Worm (Caenorhabditis elegans) whole organism, mixed stage, embryonic: ENCODE data around the gene sec-6.

Source experiments
- blmp-1 ChIP-seq: fragments of 150-350 bp; optimal IDR thresholded peaks from 2 replicates; lab custom pipeline; 2014; ENCODE audit warnings: missing biosample characterization, missing genetic modification characterization
- ceh-39 ChIP-seq: fragments of 150-350 bp; optimal IDR thresholded peaks from 2 replicates; lab custom pipeline; 2014; ENCODE audit warnings: missing biosample characterization, missing genetic modification characterization
- elt-3 ChIP-seq: fragments of 150-350 bp; optimal IDR thresholded peaks from 2 replicates; lab custom pipeline; 2014; ENCODE audit warnings: missing biosample characterization, missing genetic modification characterization
- lin-13 ChIP-seq: fragments of 150-350 bp; optimal IDR thresholded peaks from 2 replicates; lab custom pipeline; 2014; ENCODE audit warnings: missing biosample characterization, missing genetic modification characterization
- lsy-2 ChIP-seq: fragments of 150-350 bp; optimal IDR thresholded peaks from 2 replicates; lab custom pipeline; 2014; ENCODE audit warnings: missing biosample characterization, missing genetic modification characterization
- mep-1 ChIP-seq: fragments of 150-350 bp; optimal IDR thresholded peaks from 2 replicates; lab custom pipeline; 2017; ENCODE audit warnings: missing biosample characterization, missing genetic modification reagents, missing genetic modification characterization, inconsistent platforms
- nhr-28 ChIP-seq: fragments of 150-350 bp; optimal IDR thresholded peaks from 2 replicates; lab custom pipeline; 2014; ENCODE audit warnings: missing biosample characterization, missing genetic modification characterization
- nhr-76 ChIP-seq: sonication (generic microtip); optimal IDR thresholded peaks from 2 replicates; lab custom pipeline; 2017; ENCODE audit warnings: missing biosample characterization, missing genetic modification characterization
- snpc-4 ChIP-seq: fragments of 150-350 bp; optimal IDR thresholded peaks from 2 replicates; lab custom pipeline; 2014; ENCODE audit warnings: missing biosample characterization, missing genetic modification characterization
- sptf-1 ChIP-seq: sonication (generic microtip); optimal IDR thresholded peaks from 2 replicates; lab custom pipeline; 2017; ENCODE audit warnings: mild to moderate bottlenecking, missing genetic modification characterization, moderate library complexity, missing compliant biosample characterization
- unc-62 ChIP-seq: fragments of 150-350 bp; optimal IDR thresholded peaks from 2 replicates; lab custom pipeline; 2014; ENCODE audit warnings: missing biosample characterization, missing genetic modification reagents, missing genetic modification characterization

- TF ChIP-seq nhr-28 (tag; lab: Kevin White, UChicago) (no peak), lin-13 (tag; lab: Kevin White, UChicago) (no peak), unc-62 (GFP tag; lab: Kevin White, UChicago) (no peak), lsy-2 (tag; lab: Kevin White, UChicago) (no peak), snpc-4 (tag; lab: Kevin White, UChicago) (no peak), ceh-39 (tag; lab: Kevin White, UChicago) (no peak), elt-3 (tag; lab: Kevin White, UChicago) (no peak), mep-1 (tag; lab: Kevin White, UChicago) (no peak), nhr-76 (no peak), blmp-1 (tag; lab: Kevin White, UChicago) (no peak), sptf-1 (tag; lab: Kevin White, UChicago) (no peak)
Measured at ce11 chrII:5391447-5391846, 32.1 kb downstream of the sec-6 start.
